Worm (Caenorhabditis elegans): ENCODE measurements around the gene fbxa-209.

fbxa-209 gene

ce11 chrV:15443708-15444107, 16.9 kb upstream of the fbxa-209 start, which contains the start of gene T26H5.10:
TSS of gene T26H5.10 (minus strand) at chrV:15443808.
- TF ChIP-seq Y79H2A.3 (GFP tag; conservative IDR thresholded peaks at IDR 0.05) (no peak), attf-3 (GFP tag; conservative IDR thresholded peaks at IDR 0.05) (no peak), ztf-25 (GFP tag; IDR thresholded peaks at IDR 0.05) (no peak), ztf-3 (GFP tag; optimal IDR thresholded peaks at IDR 0.05) (no peak), B0035.1 (tag; optimal IDR thresholded peaks at IDR 0.05) (no peak), ztf-6 (GFP tag; IDR thresholded peaks at IDR 0.05) (no peak), K12H6.12 (tag; optimal IDR thresholded peaks at IDR 0.05) (no peak), lin-35 (GFP tag; optimal IDR thresholded peaks at IDR 0.05) (no peak), ztf-28 (GFP tag; IDR thresholded peaks at IDR 0.05) (no peak), cebp-1 (GFP tag; IDR thresholded peaks at IDR 0.05) (no peak), cebp-1 (tag; optimal IDR thresholded peaks at IDR 0.05) (no peak), T07F8.4 (tag; optimal IDR thresholded peaks at IDR 0.05) (no peak)

DNA sequence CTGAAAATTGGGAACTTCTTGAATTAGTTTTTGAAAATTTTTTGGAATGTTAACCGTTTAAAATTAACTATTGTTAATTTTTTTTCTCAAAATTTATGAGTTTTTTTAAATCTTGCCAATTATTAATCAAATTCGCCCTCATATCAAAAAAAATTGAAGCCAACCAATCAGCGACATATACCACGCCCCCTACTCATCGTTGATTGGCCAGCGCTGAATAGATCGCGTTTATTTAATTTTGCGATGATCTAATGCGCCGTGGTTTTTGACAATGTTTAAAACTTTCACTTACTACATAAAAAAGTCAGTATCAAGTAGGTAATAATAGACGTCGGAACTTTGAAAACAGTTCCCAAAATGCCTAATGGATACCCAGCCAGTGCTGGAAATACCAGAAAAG, 15.5 kb upstream of the fbxa-209 start:
- no peak for TF ChIP-seq aptf-3 (GFP tag; IDR thresholded peaks at IDR 0.05)
- TF ChIP-seq dpl-1 (GFP tag; optimal IDR thresholded peaks at IDR 0.05) = no peak
- no peak for TF ChIP-seq Y67H2A.10 (GFP tag; conservative IDR thresholded peaks at IDR 0.05)
- TF ChIP-seq K11D2.4 (GFP tag; IDR thresholded peaks at IDR 0.05) = no peak
- TF ChIP-seq B0261.1 (tag; optimal IDR thresholded peaks at IDR 0.05) = no peak
- no peak for TF ChIP-seq egrh-3 (GFP tag; IDR thresholded peaks at IDR 0.05)
- TF ChIP-seq nhr-120 (GFP tag; IDR thresholded peaks at IDR 0.05) = no peak
- TF ChIP-seq rcor-1 (GFP tag; IDR thresholded peaks at IDR 0.05) = no peak
- no peak for TF ChIP-seq lin-35 (GFP tag; optimal IDR thresholded peaks at IDR 0.05)
- TF ChIP-seq snpc-1.3 (tag; optimal IDR thresholded peaks at IDR 0.05; ENCODE audit: insufficient read depth) = no peak
- no peak for TF ChIP-seq F39B2.1 (GFP tag; IDR thresholded peaks at IDR 0.05)
- no peak for TF ChIP-seq ccch-3 (GFP tag; optimal IDR thresholded peaks at IDR 0.05)
- no peak for TF ChIP-seq F52B5.7 (tag; optimal IDR thresholded peaks at IDR 0.05)

DNA sequence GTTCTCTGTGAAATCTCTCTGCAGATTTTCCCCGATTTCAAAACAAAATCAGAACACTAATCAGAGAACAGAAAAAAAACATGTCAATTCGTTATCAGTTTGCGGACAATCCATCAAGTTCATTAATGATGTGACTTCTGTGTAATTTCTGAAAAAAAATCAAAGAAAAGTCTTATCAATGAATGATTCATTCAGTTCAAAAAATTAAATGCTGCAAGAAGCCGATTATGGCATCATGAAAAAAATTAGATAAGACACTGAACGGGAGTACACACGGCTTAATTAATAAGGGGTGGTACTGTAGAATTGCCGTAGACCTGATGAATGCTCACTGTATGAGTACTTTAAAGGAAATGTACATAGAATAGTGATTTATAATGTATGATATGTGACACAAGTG, 9.3 kb upstream of the fbxa-209 start:
- TF ChIP-seq nhr-80 (tag; optimal IDR thresholded peaks at IDR 0.05) (peak; percentile 84), hlh-26 (GFP tag; conservative IDR thresholded peaks at IDR 0.05) (no peak)

DNA sequence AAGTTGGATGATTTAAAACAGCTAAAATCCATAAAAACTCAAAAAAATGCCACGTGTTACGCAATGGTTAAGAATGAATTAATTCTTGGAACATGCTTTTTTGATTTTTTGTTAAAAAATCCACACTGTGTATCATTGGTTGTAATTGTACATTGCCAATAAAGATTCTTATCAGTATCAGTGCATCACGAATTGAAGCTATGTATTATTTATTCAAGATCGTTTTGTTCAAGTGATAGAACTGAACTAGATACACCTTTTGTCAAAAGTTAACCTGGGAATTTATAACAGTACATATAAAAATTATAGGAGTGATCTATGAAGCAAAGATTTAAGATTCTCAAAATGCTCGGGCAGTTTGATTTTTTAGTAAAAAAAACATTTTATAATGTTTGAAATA, 7.8 kb upstream of the fbxa-209 start:
- TF ChIP-seq him-1 (tag; optimal IDR thresholded peaks at IDR 0.05) (no peak), unc-62 (GFP tag; optimal IDR thresholded peaks at IDR 0.05) (no peak), F57C9.4 (tag; optimal IDR thresholded peaks at IDR 0.05) (no peak), lin-26 (GFP tag; IDR thresholded peaks at IDR 0.05) (no peak), ama-1 (optimal IDR thresholded peaks at IDR 0.05) (no peak), ama-1 (GFP tag; optimal IDR thresholded peaks at IDR 0.05) (no peak)

DNA sequence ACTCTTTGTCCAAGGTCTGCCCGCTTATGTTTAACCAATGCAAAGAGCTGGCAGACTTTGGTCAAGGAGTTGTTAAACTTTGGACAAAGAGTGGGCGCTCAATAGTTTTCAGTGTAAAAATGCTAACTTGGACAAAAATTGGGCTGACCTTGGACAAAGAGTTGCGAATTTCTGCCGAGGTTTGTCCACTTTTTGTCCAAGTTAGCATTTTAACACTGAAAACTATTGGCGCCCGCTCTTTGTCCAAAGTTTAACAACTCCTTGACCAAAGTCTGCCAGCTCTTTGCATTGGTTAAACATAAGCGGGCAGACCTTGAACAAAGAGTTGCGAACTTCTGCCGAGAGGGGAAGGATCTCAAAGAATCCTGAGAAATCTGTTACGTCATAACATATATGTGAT, 6.8 kb upstream of the fbxa-209 start:
- TF ChIP-seq madf-8 (GFP tag; conservative IDR thresholded peaks at IDR 0.05) = peak; percentile 38; the same call in 1 of the 2 replicates
- TF ChIP-seq aptf-2 (GFP tag; conservative IDR thresholded peaks at IDR 0.05) = peak; percentile 18; the same call in 1 of the 2 replicates
- TF ChIP-seq cebp-2 (GFP tag; IDR thresholded peaks at IDR 0.05) = 0 out of 2 replicates have a peak, but pooled peaks have one; percentile 57
- TF ChIP-seq nhr-120 (GFP tag; IDR thresholded peaks at IDR 0.05) = peak; percentile 88; the same call in 1 of the 2 replicates
- TF ChIP-seq egl-18 (GFP tag; IDR thresholded peaks at IDR 0.05) = peak; percentile 72; the same call in 1 of the 2 replicates
- TF ChIP-seq hsf-1 (GFP tag; IDR thresholded peaks at IDR 0.05) = peak; percentile 35; the same call in 1 of the 2 replicates
